Fruit fly (Drosophila melanogaster) whole organism, larva: ENCODE measurements around the gene RfC4.

ENCODE experiments used
- noc ChIP-seq: fragments of 200-800 bp; sonication (Bioruptor generic); optimal IDR thresholded peaks from 3 replicates; lab custom pipeline; 2019; ENCODE audit warnings: missing biosample characterization, mild to moderate bottlenecking, missing genetic modification characterization, moderate library complexity

Gene RfC4

dm6 chr3L:4115701-4116100 lies 20.1 kb downstream of the RfC4 start:
- TF ChIP-seq noc (tag; lab: Kevin White, UChicago), result no peak

- TF ChIP-seq noc (tag; lab: Kevin White, UChicago), result no peak
These were observed 20.7 kb downstream of the RfC4 start for dm6 chr3L:4115107-4115506.

- no peak for TF ChIP-seq noc (tag; lab: Kevin White, UChicago)
These were observed 21.8 kb downstream of the RfC4 start for dm6 chr3L:4113998-4114397.

dm6 chr3L:4110212-4110611 lies 25.6 kb downstream of the RfC4 start:
- TF ChIP-seq noc (tag; lab: Kevin White, UChicago), result no peak

DNA sequence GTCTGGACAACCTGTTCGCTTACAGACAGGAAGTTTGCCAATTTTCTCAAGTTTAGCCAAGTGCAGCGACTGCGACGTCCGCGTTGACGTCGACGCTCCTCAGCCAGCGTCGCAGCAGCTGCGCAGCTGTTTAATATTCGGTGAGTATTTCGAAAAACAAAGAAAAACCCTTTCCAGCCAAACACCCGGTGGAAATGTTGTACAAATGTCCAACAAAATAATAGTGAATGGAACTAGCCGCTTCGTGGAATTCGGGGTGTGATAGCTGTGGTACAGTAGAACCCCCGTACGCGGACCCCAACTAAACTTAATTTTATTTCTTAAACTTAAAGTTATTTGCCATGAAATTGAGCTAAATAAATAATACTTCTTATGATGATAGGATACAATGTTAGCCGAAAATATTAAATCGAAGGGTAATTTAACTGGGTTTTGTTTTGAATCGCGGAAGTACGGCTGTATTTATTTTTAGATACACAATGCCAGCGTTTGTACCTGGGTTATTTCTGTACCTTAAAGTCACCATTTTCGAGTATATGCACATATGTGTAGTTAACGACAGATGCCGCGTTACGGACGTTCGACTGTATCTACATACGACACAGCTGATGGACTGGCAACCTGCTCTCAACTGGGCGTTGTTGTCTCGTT lies 26.9 kb downstream of the RfC4 start:
- TF ChIP-seq noc (tag; lab: Kevin White, UChicago), result peak; percentile 86

DNA sequence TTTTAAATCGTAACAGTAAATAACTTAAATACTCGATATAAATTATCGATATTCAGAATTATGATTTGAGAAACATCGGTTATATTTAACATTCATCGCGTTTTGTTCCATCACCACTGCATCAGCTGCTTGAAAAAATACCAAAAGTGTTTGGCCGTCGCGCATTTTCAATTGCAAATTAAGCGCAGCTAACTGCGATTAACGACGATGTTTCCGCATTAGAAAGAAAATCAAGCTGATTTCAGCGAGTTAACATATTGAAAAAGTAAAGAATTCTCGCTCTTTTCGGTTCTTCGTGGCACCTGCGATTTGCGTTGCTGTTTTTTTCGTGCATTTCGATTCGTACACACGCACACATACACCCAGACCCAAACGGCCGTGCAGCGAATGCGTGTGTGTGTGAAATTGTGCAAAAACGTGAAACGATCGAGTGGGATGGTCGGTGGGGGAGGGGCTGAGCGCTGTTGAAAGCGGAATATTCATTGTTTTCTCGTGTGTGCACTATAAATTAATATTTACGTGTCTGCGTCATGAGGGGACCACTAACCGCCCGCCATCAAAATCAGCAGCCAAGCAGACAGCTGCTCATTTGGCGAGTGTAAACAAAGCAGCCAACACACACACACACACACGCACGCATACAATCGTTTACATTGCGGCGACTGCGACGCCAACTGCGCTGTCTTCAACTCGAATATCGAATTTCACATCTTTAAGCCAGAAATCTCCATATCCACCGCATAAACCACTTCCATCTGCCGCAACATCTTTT lies 27.6 kb downstream of the RfC4 start, which contains the start of gene Ack:
Ack (plus strand) TSS at position 115 of the 772 bp plus-strand sequence.
- TF ChIP-seq noc (tag; lab: Kevin White, UChicago), result no peak

DNA sequence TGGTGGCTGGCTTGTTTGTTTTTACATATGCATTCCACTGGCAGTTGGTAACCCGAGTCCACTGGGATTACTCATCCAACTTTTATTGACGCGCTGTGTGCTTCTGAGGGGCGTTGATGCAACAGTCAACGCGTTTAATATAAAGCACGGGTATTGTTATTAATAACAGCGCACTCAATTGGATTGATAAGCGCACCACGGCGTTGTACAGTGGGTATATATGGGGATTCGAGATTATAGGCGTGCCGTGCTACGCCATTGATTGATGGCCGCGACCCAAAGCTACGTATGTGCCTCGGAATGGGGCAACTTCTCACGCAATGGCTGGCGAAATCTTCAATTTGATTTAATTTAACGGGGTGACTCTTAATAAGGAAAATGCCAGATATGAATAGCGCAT lies 28.7 kb downstream of the RfC4 start:
- no peak for TF ChIP-seq noc (tag; lab: Kevin White, UChicago)

dm6 chr3L:4103258-4104247 lies 32.3 kb downstream of the RfC4 start, which contains the start of gene Fit1:
Fit1 (plus strand) TSS chr3L:4103564.
- peak; percentile 48 for TF ChIP-seq noc (tag; lab: Kevin White, UChicago)

DNA sequence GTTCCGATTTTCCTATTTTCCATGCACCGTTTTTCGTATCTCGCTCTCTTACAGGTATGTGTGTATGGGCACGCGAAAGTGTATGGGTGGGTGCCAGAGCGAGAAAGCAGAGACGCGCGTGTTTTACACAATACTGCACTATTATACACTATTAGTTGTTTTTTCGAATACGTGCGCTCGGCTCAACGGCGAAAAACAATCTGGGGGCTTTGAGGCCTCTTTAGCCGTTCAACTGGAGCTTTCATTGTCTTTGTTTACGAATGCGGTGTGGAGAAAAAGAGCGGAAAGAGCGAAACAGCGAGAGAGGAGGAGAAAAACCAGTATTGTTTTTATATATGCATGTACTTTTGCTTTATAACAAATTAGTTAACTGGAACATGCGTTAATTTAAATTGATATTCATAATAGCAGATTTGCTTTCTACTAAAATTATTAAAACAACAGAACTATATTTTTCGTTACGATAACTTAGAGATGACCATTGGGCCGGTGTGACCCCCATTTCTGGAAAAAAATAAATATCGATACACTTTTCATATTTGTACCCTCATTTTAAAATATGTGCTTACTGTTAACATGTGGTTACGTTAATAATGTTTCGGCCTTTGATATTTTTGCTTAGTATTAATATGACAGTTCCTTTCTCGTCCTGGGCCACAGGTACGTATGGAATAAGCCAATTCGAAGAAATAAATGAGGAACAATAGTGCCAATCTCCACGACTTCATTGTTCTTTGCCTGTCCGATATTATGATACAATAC lies 33.2 kb downstream of the RfC4 start, which contains the start of gene CG14995:
CG14995 (minus strand) TSS at position 761 of the 762 bp plus-strand sequence.
- TF ChIP-seq noc (tag; lab: Kevin White, UChicago), result peak; percentile 3

DNA sequence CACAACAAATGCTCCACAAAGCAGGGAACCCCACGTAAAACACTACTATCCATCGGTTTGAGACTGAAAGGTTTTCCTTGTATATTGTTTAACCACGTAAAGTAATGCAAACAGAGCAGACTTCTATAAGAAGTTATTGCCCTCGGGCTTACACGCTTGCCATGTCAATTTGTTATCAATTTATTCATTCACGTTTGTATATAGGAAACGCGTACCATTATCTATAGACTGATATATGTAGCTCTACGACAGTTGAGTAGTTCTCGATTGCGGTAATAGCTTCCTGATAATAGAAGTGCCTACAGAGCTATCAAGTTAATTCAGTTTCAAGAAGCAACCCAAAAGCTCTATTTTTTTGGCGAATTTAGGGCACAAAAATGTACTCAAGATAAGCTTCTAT lies 36.6 kb downstream of the RfC4 start:
- no peak for TF ChIP-seq noc (tag; lab: Kevin White, UChicago)

- TF ChIP-seq noc (tag; lab: Kevin White, UChicago), result no peak
These were observed 39.3 kb downstream of the RfC4 start for dm6 chr3L:4096546-4096945.

DNA sequence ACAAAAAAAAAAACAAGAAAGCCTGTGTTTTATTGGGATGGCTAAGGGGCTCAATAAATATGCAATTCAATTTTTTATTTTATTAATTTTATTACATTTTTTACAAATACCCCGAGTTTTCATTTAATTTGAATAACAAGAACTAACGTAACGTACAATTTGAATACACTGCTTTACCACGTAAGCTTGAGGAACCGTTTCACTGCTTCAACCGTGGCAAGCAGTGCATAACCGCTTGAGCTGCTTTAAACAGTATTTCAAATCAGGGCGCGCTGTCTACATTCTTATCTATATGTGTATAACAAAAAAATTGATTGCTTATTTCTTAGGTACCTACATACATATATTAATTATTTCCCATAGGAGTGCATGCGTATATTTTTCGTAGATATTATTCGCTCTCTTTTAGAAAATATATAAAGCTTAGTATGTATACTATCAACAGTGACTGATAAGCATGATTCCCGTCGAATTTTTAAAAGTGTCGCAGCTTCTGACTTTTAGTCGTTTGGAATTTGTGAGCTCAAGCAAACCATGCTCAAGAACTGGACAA lies 43.1 kb downstream of the RfC4 start, which contains the start of gene CG14990:
CG14990 (plus strand) TSS at position 503 of the 553 bp plus-strand sequence.
- TF ChIP-seq noc (tag; lab: Kevin White, UChicago), result no peak

- no peak for TF ChIP-seq noc (tag; lab: Kevin White, UChicago)
These were observed 47.1 kb downstream of the RfC4 start, which contains the start of gene Gad1 for dm6 chr3L:4088694-4089190. Gad1 (minus strand) TSS chr3L:4088744.

DNA sequence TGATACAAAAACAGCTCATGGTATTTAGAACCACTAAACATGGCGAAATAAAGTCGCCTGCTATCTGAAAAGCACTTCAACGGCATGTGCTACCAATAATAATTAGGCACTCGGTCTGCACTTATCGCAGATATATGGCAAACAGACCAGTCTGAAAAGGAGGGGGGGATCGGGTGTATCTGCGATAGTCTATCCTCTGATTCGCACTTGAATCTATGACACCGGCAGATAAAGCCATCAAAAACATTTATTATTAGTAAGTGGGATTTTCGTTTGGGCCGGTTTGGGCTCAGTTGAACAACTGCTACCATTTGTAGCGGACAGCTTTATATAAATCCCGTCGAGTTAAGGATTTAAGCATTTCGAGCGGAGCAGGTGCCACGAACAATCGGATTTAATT lies 48.6 kb downstream of the RfC4 start, which contains the start of gene CG14989:
CG14989 (plus strand) TSS at position 301 of the 400 bp plus-strand sequence.
- TF ChIP-seq noc (tag; lab: Kevin White, UChicago), result no peak
